Worm (Caenorhabditis elegans) whole organism, L1 larva: Measurements from ENCODE around the gene ugtp-1.

Experiments used
- dpl-1 ChIP-seq, 3 experiments: fragments of 150-350 bp in 2 of 3; sonication (generic microtip) in 1 of 3; optimal IDR thresholded peaks; 2 replicates each; lab custom pipeline; 2014 to 2017; ENCODE audit warnings: missing biosample characterization in 3 of 3, missing genetic modification characterization in 3 of 3, missing genetic modification reagents in 3 of 3
- egl-13 ChIP-seq: sonication (generic microtip); optimal IDR thresholded peaks from 2 replicates; lab custom pipeline; 2016; ENCODE audit warnings: missing genotype, missing genetic modification reagents, missing genetic modification characterization, missing compliant biosample characterization
- egl-27 ChIP-seq, 2 experiments: fragments of 150-350 bp in 1 of 2; sonication (generic microtip); optimal IDR thresholded peaks; 3 replicates each; lab custom pipeline; 2017 to 2018; ENCODE audit warnings: missing biosample characterization in 2 of 2, missing genetic modification characterization in 2 of 2, missing genetic modification reagents in 2 of 2
- irx-1 ChIP-seq: sonication (generic microtip); optimal IDR thresholded peaks from 2 replicates; lab custom pipeline; 2016; ENCODE audit warnings: missing genetic modification characterization, missing compliant biosample characterization
- lin-39 ChIP-seq: fragments of 150-350 bp; optimal IDR thresholded peaks from 2 replicates; lab custom pipeline; 2014; ENCODE audit warnings: missing biosample characterization, missing genetic modification reagents, missing genetic modification characterization
- nhr-19 ChIP-seq: fragments of 200-800 bp; sonication (Bioruptor generic); conservative IDR thresholded peaks from 2 replicates; pipeline ENCODE4 v1.3.6; 2022; ENCODE audit warnings: missing genetic modification characterization, missing compliant biosample characterization
- nhr-28 ChIP-seq: fragments of 150-350 bp; optimal IDR thresholded peaks from 2 replicates; lab custom pipeline; 2014; ENCODE audit warnings: missing biosample characterization, missing genetic modification characterization
- pqm-1 ChIP-seq: sonication (generic microtip); optimal IDR thresholded peaks from 3 replicates; lab custom pipeline; 2017; ENCODE audit warnings: missing biosample characterization, missing genetic modification characterization
- skn-1 ChIP-seq: fragments of 150-350 bp; optimal IDR thresholded peaks from 2 replicates; lab custom pipeline; 2014; ENCODE audit warnings: missing biosample characterization, missing genetic modification characterization
- snpc-4 ChIP-seq: fragments of 150-350 bp; optimal IDR thresholded peaks from 2 replicates; lab custom pipeline; 2014; ENCODE audit warnings: missing biosample characterization, missing genetic modification characterization
- tbx-2 ChIP-seq: sonication (generic microtip); optimal IDR thresholded peaks from 2 replicates; lab custom pipeline; 2016; ENCODE audit warnings: missing genetic modification characterization, missing compliant biosample characterization
- unc-62 ChIP-seq: fragments of 150-350 bp; optimal IDR thresholded peaks from 2 replicates; lab custom pipeline; 2014; ENCODE audit warnings: missing biosample characterization, missing genetic modification reagents, missing genetic modification characterization

- TF ChIP-seq egl-13: peak; percentile 93
- peak; percentile 84 for TF ChIP-seq snpc-4 (tag; lab: Kevin White, UChicago)
- peak; percentile 94 for TF ChIP-seq lin-39 (tag; lab: Kevin White, UChicago)
- no peak for TF ChIP-seq egl-27 (tag; optimal IDR thresholded peaks at IDR 0.05; lab: Kevin White, UChicago)
- TF ChIP-seq irx-1 (tag; lab: Kevin White, UChicago): peak; percentile 92
- TF ChIP-seq tbx-2 (tag; lab: Kevin White, UChicago): peak; percentile 97
- TF ChIP-seq dpl-1 (GFP tag; optimal IDR thresholded peaks at IDR 0.05; lab: Kevin White, UChicago): peak; percentile 99 to 100 (median 99)
- TF ChIP-seq nhr-19 (GFP tag; lab: Robert Waterston, UW): peak; percentile 95
- no peak for TF ChIP-seq nhr-28 (tag; lab: Kevin White, UChicago)
- TF ChIP-seq unc-62 (GFP tag; lab: Kevin White, UChicago): no peak
- peak; percentile 71 for TF ChIP-seq skn-1 (tag; lab: Kevin White, UChicago)
- TF ChIP-seq pqm-1: no peak
Observed at ce11 chrIII:8741276-8741860, 9.1 kb downstream of the ugtp-1 start, which contains the start of gene pdhk-2.
